Worm (Caenorhabditis elegans) whole organism, L2 larva: ENCODE data around the gene srd-43.
A peak's percentile ranks its signal among the peaks of the same experiment; 100 is the strongest.

Experiments
- R02D3.7 ChIP-seq: fragments of 150-350 bp; optimal IDR thresholded peaks from 2 replicates; lab custom pipeline; 2014; ENCODE audit warnings: missing biosample characterization, missing genetic modification characterization
- ceh-82 ChIP-seq: fragments of 150-350 bp; optimal IDR thresholded peaks from 2 replicates; lab custom pipeline; 2014; ENCODE audit warnings: missing biosample characterization, missing genetic modification characterization
- egl-27 ChIP-seq: sonication (generic microtip); optimal IDR thresholded peaks from 3 replicates; lab custom pipeline; 2017; ENCODE audit warnings: missing biosample characterization, missing genetic modification reagents, missing genetic modification characterization
- gmeb-1 ChIP-seq: fragments of 150-350 bp; optimal IDR thresholded peaks from 2 replicates; lab custom pipeline; 2014; ENCODE audit warnings: missing biosample characterization, missing genetic modification characterization
- lin-13 ChIP-seq: fragments of 150-350 bp; optimal IDR thresholded peaks from 2 replicates; lab custom pipeline; 2014; ENCODE audit warnings: missing biosample characterization, missing genetic modification reagents, missing genetic modification characterization
- mdl-1 ChIP-seq, 2 experiments: fragments of 150-350 bp in 1 of 2; sonication (generic microtip) in 1 of 2; optimal IDR thresholded peaks; 2 replicates each; lab custom pipeline; 2017; ENCODE audit warnings: missing biosample characterization in 2 of 2, missing genetic modification characterization in 2 of 2
- nhr-11 ChIP-seq: fragments of 150-350 bp; optimal IDR thresholded peaks from 2 replicates; lab custom pipeline; 2014; ENCODE audit warnings: missing biosample characterization, missing genetic modification characterization
- nhr-77 ChIP-seq: fragments of 150-350 bp; optimal IDR thresholded peaks from 2 replicates; lab custom pipeline; 2014; ENCODE audit warnings: missing biosample characterization, missing genetic modification characterization
- unc-55 ChIP-seq: fragments of 150-350 bp; sonication (generic microtip); optimal IDR thresholded peaks from 3 replicates; lab custom pipeline; 2014; ENCODE audit warnings: missing biosample characterization, missing genetic modification reagents, missing genetic modification characterization
- unc-62 ChIP-seq: fragments of 150-350 bp; optimal IDR thresholded peaks from 2 replicates; lab custom pipeline; 2014; ENCODE audit warnings: missing biosample characterization, missing genetic modification reagents, missing genetic modification characterization
- ztf-4 ChIP-seq: fragments of 150-350 bp; optimal IDR thresholded peaks from 2 replicates; lab custom pipeline; 2014; ENCODE audit warnings: missing biosample characterization, missing genetic modification characterization

ce11 chrX:13348417-13348816, 42.8 kb upstream of the srd-43 start:
- TF ChIP-seq nhr-77 (tag; lab: Kevin White, UChicago) (no peak), R02D3.7 (tag; lab: Kevin White, UChicago) (no peak), unc-55 (GFP tag; lab: Kevin White, UChicago) (no peak), unc-62 (GFP tag; lab: Kevin White, UChicago) (no peak), gmeb-1 (tag; lab: Kevin White, UChicago) (peak; percentile 51), ztf-4 (peak; percentile 32), nhr-11 (tag; lab: Kevin White, UChicago) (no peak), egl-27 (tag; lab: Kevin White, UChicago) (no peak), mdl-1 (tag; optimal IDR thresholded peaks at IDR 0.05; lab: Kevin White, UChicago) (peak in 1 of 2 experiments; percentile 39), lin-13 (GFP tag; lab: Kevin White, UChicago) (no peak), ceh-82 (no peak)
